Worm (Caenorhabditis elegans) whole organism, L4 larva: ENCODE measurements around the gene M02B1.4.

Experiments used
- F26F4.8 ChIP-seq: fragments of 200-800 bp; sonication (Bioruptor generic); conservative IDR thresholded peaks from 2 replicates; pipeline ENCODE4 v1.3.6; 2022; ENCODE audit warnings: missing genetic modification characterization, missing compliant biosample characterization
- F37D6.2 ChIP-seq: sonication (generic microtip); optimal IDR thresholded peaks from 2 replicates; lab custom pipeline; 2016; ENCODE audit warnings: mild to moderate bottlenecking, missing genetic modification characterization, missing compliant biosample characterization
- R02D3.7 ChIP-seq: fragments of 150-350 bp; sonication (generic microtip); optimal IDR thresholded peaks from 3 replicates; lab custom pipeline; 2014; ENCODE audit warnings: missing biosample characterization, missing genetic modification characterization
- T26A8.4 ChIP-seq: fragments of 200-800 bp; sonication (Bioruptor generic); IDR thresholded peaks from 2 replicates; pipeline ENCODE4 v1.3.6; 2022; ENCODE audit warnings: missing genetic modification characterization, missing compliant biosample characterization
- Y105C5A.15 ChIP-seq: fragments of 200-800 bp; sonication (Bioruptor generic); IDR thresholded peaks from 2 replicates; pipeline ENCODE4 v1.3.6; 2022; ENCODE audit warnings: missing genetic modification characterization, missing compliant biosample characterization
- Y48G9A.11 ChIP-seq: fragments of 200-800 bp; sonication (Bioruptor generic); IDR thresholded peaks from 2 replicates; pipeline ENCODE4 v1.3.6; 2022; ENCODE audit warnings: missing genetic modification reagents, missing genetic modification characterization, missing compliant biosample characterization
- Y75B8A.6 ChIP-seq: fragments of 200-800 bp; sonication (Bioruptor generic); IDR thresholded peaks from 2 replicates; pipeline ENCODE4 v1.3.6; 2022; ENCODE audit warnings: missing genetic modification reagents, missing genetic modification characterization, missing compliant biosample characterization
- ZK337.2 ChIP-seq: fragments of 200-800 bp; sonication (Bioruptor generic); IDR thresholded peaks from 2 replicates; pipeline ENCODE4 v1.3.6; 2022; ENCODE audit warnings: missing genetic modification reagents, missing genetic modification characterization, missing compliant biosample characterization
- ZK546.5 ChIP-seq, 2 experiments: sonication (generic microtip); optimal IDR thresholded peaks; 2 replicates each; lab custom pipeline; 2017; ENCODE audit warnings: missing biosample characterization in 2 of 2, missing genetic modification characterization in 2 of 2
- arid-1 ChIP-seq: fragments of 200-800 bp; sonication (Bioruptor generic); conservative IDR thresholded peaks from 2 replicates; pipeline ENCODE4 v1.3.6; 2022; ENCODE audit warnings: missing genetic modification reagents, missing genetic modification characterization, missing compliant biosample characterization
- ceh-20 ChIP-seq: fragments of 200-800 bp; sonication (Bioruptor generic); IDR thresholded peaks from 2 replicates; pipeline ENCODE4 v1.3.6; 2022; ENCODE audit warnings: missing genetic modification reagents, missing genetic modification characterization, missing compliant biosample characterization
- ceh-28 ChIP-seq: fragments of 150-350 bp; optimal IDR thresholded peaks from 2 replicates; lab custom pipeline; 2014; ENCODE audit warnings: missing biosample characterization, missing genetic modification reagents, missing genetic modification characterization
- ceh-44 ChIP-seq: fragments of 200-800 bp; sonication (Bioruptor generic); IDR thresholded peaks from 2 replicates; pipeline ENCODE4 v1.3.6; 2022; ENCODE audit warnings: missing genetic modification reagents, missing genetic modification characterization, missing compliant biosample characterization
- ceh-62 ChIP-seq: sonication (generic microtip); optimal IDR thresholded peaks from 2 replicates; lab custom pipeline; 2017; ENCODE audit warnings: missing biosample characterization, missing genetic modification characterization
- ceh-82 ChIP-seq: sonication (generic microtip); optimal IDR thresholded peaks from 2 replicates; lab custom pipeline; 2017; ENCODE audit warnings: missing biosample characterization, missing genetic modification characterization
- daf-12 ChIP-seq: fragments of 150-350 bp; optimal IDR thresholded peaks from 2 replicates; lab custom pipeline; 2014; ENCODE audit warnings: missing biosample characterization, missing genetic modification reagents, missing genetic modification characterization
- daf-16 ChIP-seq, 3 experiments: sonication (generic microtip); optimal IDR thresholded peaks; 2 replicates each; lab custom pipeline; 2016 to 2017; ENCODE audit warnings: missing genetic modification characterization in 3 of 3, missing genetic modification reagents in 3 of 3, mild to moderate bottlenecking in 2 of 3, missing compliant biosample characterization in 2 of 3, missing biosample characterization in 1 of 3, moderate library complexity in 1 of 3
- dve-1 ChIP-seq: sonication (generic microtip); optimal IDR thresholded peaks from 2 replicates; lab custom pipeline; 2017; ENCODE audit warnings: antibody characterized with exemption, mild to moderate bottlenecking, missing genetic modification characterization, missing compliant biosample characterization; ENCODE audit not compliant: insufficient read depth
- fkh-10 ChIP-seq: fragments of 150-350 bp; optimal IDR thresholded peaks from 2 replicates; lab custom pipeline; 2014; ENCODE audit warnings: missing biosample characterization, missing genetic modification reagents, missing genetic modification characterization
- fos-1 ChIP-seq: fragments of 150-350 bp; optimal IDR thresholded peaks from 2 replicates; lab custom pipeline; 2014; ENCODE audit warnings: missing biosample characterization, missing genetic modification characterization
- gei-8 ChIP-seq: fragments of 200-800 bp; sonication (Bioruptor generic); optimal IDR thresholded peaks from 2 replicates; lab custom pipeline; 2018; ENCODE audit warnings: mild to moderate bottlenecking, missing genetic modification characterization, missing compliant biosample characterization
- hif-1 ChIP-seq, 2 experiments: sonication (generic microtip); optimal IDR thresholded peaks; 2 replicates each; lab custom pipeline; 2016 to 2017; ENCODE audit warnings: missing compliant biosample characterization in 2 of 2, missing genetic modification characterization in 2 of 2, missing genetic modification reagents in 2 of 2, missing genotype in 2 of 2, mild to moderate bottlenecking in 1 of 2
- hlh-11 ChIP-seq: fragments of 200-800 bp; sonication (Bioruptor generic); optimal IDR thresholded peaks from 2 replicates; lab custom pipeline; 2018; ENCODE audit warnings: mild to moderate bottlenecking, missing genetic modification characterization, missing compliant biosample characterization
- lim-7 ChIP-seq: fragments of 200-800 bp; sonication (Bioruptor generic); IDR thresholded peaks from 2 replicates; pipeline ENCODE4 v1.3.6; 2022; ENCODE audit warnings: missing genetic modification characterization, missing compliant biosample characterization
- lin-1 ChIP-seq: fragments of 200-800 bp; sonication (Bioruptor generic); IDR thresholded peaks from 2 replicates; pipeline ENCODE4 v1.3.6; 2022; ENCODE audit warnings: missing genetic modification reagents, missing genetic modification characterization, missing compliant biosample characterization
- lin-13 ChIP-seq: fragments of 150-350 bp; optimal IDR thresholded peaks from 2 replicates; lab custom pipeline; 2014; ENCODE audit warnings: missing biosample characterization, missing genetic modification reagents, missing genetic modification characterization
- lin-38 ChIP-seq: fragments of 200-800 bp; sonication (Bioruptor generic); IDR thresholded peaks from 2 replicates; pipeline ENCODE4 v1.3.6; 2022; ENCODE audit warnings: missing genetic modification reagents, missing genetic modification characterization, missing compliant biosample characterization
- lir-3 ChIP-seq: sonication (generic microtip); optimal IDR thresholded peaks from 2 replicates; lab custom pipeline; 2016; ENCODE audit warnings: mild to moderate bottlenecking, missing genetic modification characterization, missing compliant biosample characterization
- lsy-2 ChIP-seq, 2 experiments: fragments of 150-350 bp in 1 of 2; sonication (generic microtip) in 1 of 2; optimal IDR thresholded peaks; 2 replicates each; lab custom pipeline; 2014 to 2017; ENCODE audit warnings: missing biosample characterization in 2 of 2, missing genetic modification characterization in 2 of 2
- madf-5 ChIP-seq, 2 experiments: fragments of 200-800 bp; sonication (Bioruptor generic); IDR thresholded peaks; 2 replicates each; pipeline ENCODE4 v1.3.6; 2022; ENCODE audit warnings: missing compliant biosample characterization in 2 of 2, missing genetic modification characterization in 2 of 2
- mdl-1 ChIP-seq, 2 experiments: fragments of 150-350 bp in 1 of 2; sonication (generic microtip) in 1 of 2; optimal IDR thresholded peaks; 2 replicates each; lab custom pipeline; 2014 to 2017; ENCODE audit warnings: missing biosample characterization in 2 of 2, missing genetic modification characterization in 2 of 2
- mdt-29 ChIP-seq: fragments of 200-800 bp; sonication (Bioruptor generic); IDR thresholded peaks from 2 replicates; pipeline ENCODE4 v1.3.6; 2022; ENCODE audit warnings: missing genetic modification reagents, missing genetic modification characterization, missing compliant biosample characterization
- mes-2 ChIP-seq: sonication (generic microtip); optimal IDR thresholded peaks from 2 replicates; lab custom pipeline; 2016; ENCODE audit warnings: missing genotype, mild to moderate bottlenecking, missing genetic modification characterization, missing compliant biosample characterization; ENCODE audit not compliant: poor library complexity, severe bottlenecking
- mxl-2 ChIP-seq: fragments of 200-800 bp; sonication (Bioruptor generic); conservative IDR thresholded peaks from 2 replicates; pipeline ENCODE4 v1.3.6; 2022; ENCODE audit warnings: missing genetic modification reagents, missing genetic modification characterization, missing compliant biosample characterization
- nhr-10 ChIP-seq: fragments of 150-350 bp; optimal IDR thresholded peaks from 2 replicates; lab custom pipeline; 2014; ENCODE audit warnings: missing biosample characterization, missing genetic modification characterization
- nhr-102 ChIP-seq: sonication (generic microtip); optimal IDR thresholded peaks from 2 replicates; lab custom pipeline; 2016; ENCODE audit warnings: mild to moderate bottlenecking, missing genetic modification characterization, moderate library complexity, missing compliant biosample characterization
- nhr-237 ChIP-seq: sonication (generic microtip); optimal IDR thresholded peaks from 2 replicates; lab custom pipeline; 2017; ENCODE audit warnings: missing biosample characterization, missing genetic modification characterization
- nhr-28 ChIP-seq: fragments of 150-350 bp; optimal IDR thresholded peaks from 2 replicates; lab custom pipeline; 2014; ENCODE audit warnings: missing biosample characterization, missing genetic modification characterization
- nhr-41 ChIP-seq: fragments of 200-800 bp; sonication (Bioruptor generic); IDR thresholded peaks from 2 replicates; pipeline ENCODE4 v1.3.6; 2022; ENCODE audit warnings: missing genetic modification reagents, missing genetic modification characterization, missing compliant biosample characterization
- nhr-42 ChIP-seq: fragments of 200-800 bp; sonication (Bioruptor generic); IDR thresholded peaks from 2 replicates; pipeline ENCODE4 v1.3.6; 2022; ENCODE audit warnings: missing genetic modification characterization, missing compliant biosample characterization
- nhr-48 ChIP-seq: sonication (generic microtip); optimal IDR thresholded peaks from 2 replicates; lab custom pipeline; 2016; ENCODE audit warnings: mild to moderate bottlenecking, missing genetic modification characterization, missing compliant biosample characterization
- php-3 ChIP-seq: fragments of 200-800 bp; sonication (Bioruptor generic); IDR thresholded peaks from 2 replicates; pipeline ENCODE4 v1.3.6; 2022; ENCODE audit warnings: missing genetic modification reagents, missing genetic modification characterization, missing compliant biosample characterization
- pqm-1 ChIP-seq: sonication (generic microtip); optimal IDR thresholded peaks from 2 replicates; lab custom pipeline; 2017; ENCODE audit warnings: missing biosample characterization, missing genetic modification characterization
- rbr-2 ChIP-seq: sonication (generic microtip); optimal IDR thresholded peaks from 2 replicates; lab custom pipeline; 2016; ENCODE audit warnings: missing genotype, missing genetic modification characterization, missing compliant biosample characterization
- snpc-1.2 ChIP-seq: fragments of 200-800 bp; sonication (Bioruptor generic); IDR thresholded peaks from 2 replicates; pipeline ENCODE4 v1.3.6; 2022; ENCODE audit warnings: missing genetic modification reagents, missing genetic modification characterization, missing compliant biosample characterization
- snpc-4 ChIP-seq: fragments of 150-350 bp; optimal IDR thresholded peaks from 2 replicates; lab custom pipeline; 2014; ENCODE audit warnings: missing biosample characterization, missing genetic modification characterization
- zfp-2 ChIP-seq: sonication (generic microtip); optimal IDR thresholded peaks from 2 replicates; lab custom pipeline; 2016; ENCODE audit warnings: mild to moderate bottlenecking, missing genetic modification characterization, missing compliant biosample characterization
- zip-2 ChIP-seq: fragments of 150-350 bp; optimal IDR thresholded peaks from 2 replicates; lab custom pipeline; 2014; ENCODE audit warnings: missing biosample characterization, missing genetic modification characterization

Gene M02B1.4

ce11 chrIV:12795371-12795936, 29.7 kb downstream of the M02B1.4 start (continued):
- no peak for TF ChIP-seq F37D6.2 (tag; lab: Kevin White, UChicago)
- TF ChIP-seq ceh-62 (tag; lab: Kevin White, UChicago), result no peak
- TF ChIP-seq ceh-82, result no peak
- TF ChIP-seq mdl-1 (tag; optimal IDR thresholded peaks at IDR 0.05; lab: Kevin White, UChicago), result no peak
- no peak for TF ChIP-seq zfp-2 (tag; lab: Kevin White, UChicago)
- no peak for TF ChIP-seq Y105C5A.15 (GFP tag; lab: Robert Waterston, UW)
- no peak for TF ChIP-seq gei-8
- TF ChIP-seq lin-1 (GFP tag; lab: Robert Waterston, UW), result no peak
- TF ChIP-seq madf-5 (GFP tag; IDR thresholded peaks at IDR 0.05; lab: Robert Waterston, UW), result no peak
- TF ChIP-seq arid-1, result no peak
- TF ChIP-seq rbr-2 (tag; lab: Kevin White, UChicago), result no peak
- no peak for TF ChIP-seq daf-16 (GFP tag; optimal IDR thresholded peaks at IDR 0.05; lab: Kevin White, UChicago)
- peak; percentile 6 for TF ChIP-seq daf-16 (tag; optimal IDR thresholded peaks at IDR 0.05; lab: Kevin White, UChicago)
- no peak for TF ChIP-seq hlh-11 (tag; lab: Kevin White, UChicago)
- peak; percentile 77 for TF ChIP-seq Y48G9A.11
- TF ChIP-seq R02D3.7, result no peak
- no peak for TF ChIP-seq zip-2 (tag; lab: Kevin White, UChicago)
- no peak for TF ChIP-seq ceh-20 (GFP tag; lab: Robert Waterston, UW)
- peak; percentile 50 for TF ChIP-seq snpc-4 (tag; lab: Kevin White, UChicago)
- no peak for TF ChIP-seq daf-12 (tag; lab: Kevin White, UChicago)
- no peak for TF ChIP-seq F26F4.8 (GFP tag; lab: Robert Waterston, UW)
- TF ChIP-seq ceh-44 (GFP tag; lab: Robert Waterston, UW), result 0 out of 2 replicates have a peak, but pooled peaks have one; percentile 31
- TF ChIP-seq dve-1 (tag; lab: Kevin White, UChicago), result peak; percentile 14
- TF ChIP-seq ceh-28, result no peak
- no peak for TF ChIP-seq fos-1
- TF ChIP-seq lim-7 (GFP tag; lab: Robert Waterston, UW), result no peak
- no peak for TF ChIP-seq hif-1 (tag; optimal IDR thresholded peaks at IDR 0.05; lab: Kevin White, UChicago)
- no peak for TF ChIP-seq nhr-237 (tag; lab: Kevin White, UChicago)
- TF ChIP-seq mes-2, result no peak
- TF ChIP-seq nhr-28, result no peak
- no peak for TF ChIP-seq pqm-1 (tag; lab: Kevin White, UChicago)
- no peak for TF ChIP-seq nhr-10 (tag; lab: Kevin White, UChicago)
- peak; percentile 55; the same call in 1 of the 2 replicates for TF ChIP-seq php-3 (GFP tag; lab: Robert Waterston, UW)
- no peak for TF ChIP-seq nhr-48 (tag; lab: Kevin White, UChicago)
- no peak for TF ChIP-seq ZK337.2
- TF ChIP-seq snpc-1.2 (GFP tag; lab: Robert Waterston, UW), result peak; percentile 91
- no peak; the same call in 1 of the 2 replicates for TF ChIP-seq lin-38 (GFP tag; lab: Robert Waterston, UW)
- TF ChIP-seq Y75B8A.6 (GFP tag; lab: Robert Waterston, UW), result no peak
- no peak for TF ChIP-seq ZK546.5 (tag; optimal IDR thresholded peaks at IDR 0.05; lab: Kevin White, UChicago)
- peak; percentile 15 for TF ChIP-seq lin-13 (GFP tag; lab: Kevin White, UChicago)
- no peak for TF ChIP-seq mxl-2 (GFP tag; lab: Robert Waterston, UW)
- TF ChIP-seq nhr-102 (tag; lab: Kevin White, UChicago), result peak; percentile 4
- TF ChIP-seq nhr-42, result 0 out of 2 replicates have a peak, but pooled peaks have one; percentile 13
- TF ChIP-seq fkh-10 (GFP tag; lab: Kevin White, UChicago), result no peak
- peak; percentile 61 for TF ChIP-seq T26A8.4 (GFP tag; lab: Robert Waterston, UW)
- TF ChIP-seq lir-3 (tag; lab: Kevin White, UChicago), result no peak
- TF ChIP-seq lsy-2 (tag; optimal IDR thresholded peaks at IDR 0.05; lab: Kevin White, UChicago), result no peak
- TF ChIP-seq nhr-41 (GFP tag; lab: Robert Waterston, UW), result no peak
- TF ChIP-seq mdt-29 (GFP tag; lab: Robert Waterston, UW), result no peak
